Worm (Caenorhabditis elegans) whole organism, L3 larva: ENCODE data around the gene endu-2.

Source experiments
- R02D3.7 ChIP-seq: fragments of 150-350 bp; optimal IDR thresholded peaks from 2 replicates; lab custom pipeline; 2014; ENCODE audit warnings: missing biosample characterization, missing genetic modification characterization
- ZK546.5 ChIP-seq: sonication (generic microtip); optimal IDR thresholded peaks from 2 replicates; lab custom pipeline; 2017; ENCODE audit warnings: missing biosample characterization, missing genetic modification characterization
- fkh-2 ChIP-seq: fragments of 150-350 bp; optimal IDR thresholded peaks from 2 replicates; lab custom pipeline; 2014; ENCODE audit warnings: missing biosample characterization, missing genetic modification reagents, missing genetic modification characterization
- mdl-1 ChIP-seq: fragments of 150-350 bp; optimal IDR thresholded peaks from 2 replicates; lab custom pipeline; 2014; ENCODE audit warnings: missing biosample characterization, missing genetic modification characterization
- unc-39 ChIP-seq: sonication (generic microtip); optimal IDR thresholded peaks from 4 replicates; lab custom pipeline; 2017; ENCODE audit warnings: missing biosample characterization, missing genetic modification characterization
- ztf-11 ChIP-seq: fragments of 150-350 bp; optimal IDR thresholded peaks from 2 replicates; lab custom pipeline; 2014; ENCODE audit warnings: missing biosample characterization, missing genetic modification characterization

- TF ChIP-seq ztf-11 (tag; lab: Kevin White, UChicago) (no peak), unc-39 (tag; lab: Kevin White, UChicago) (no peak), fkh-2 (no peak), mdl-1 (tag; lab: Kevin White, UChicago) (no peak), ZK546.5 (tag; lab: Kevin White, UChicago) (no peak), R02D3.7 (tag; lab: Kevin White, UChicago) (peak; percentile 5)
Observed at ce11 chrX:8210999-8211398, 31.1 kb upstream of the endu-2 start, which contains the start of gene cdd-1.
